Fruit fly (Drosophila melanogaster) whole organism, wandering third instar larva: Measurements from ENCODE around the gene roq.

Source experiments
- CG32264 ChIP-seq: fragments of 200-800 bp; sonication (Bioruptor generic); optimal IDR thresholded peaks from 2 replicates; lab custom pipeline; 2016; ENCODE audit warnings: missing biosample characterization, missing genetic modification characterization
- HLH106 ChIP-seq: fragments of 200-800 bp; optimal IDR thresholded peaks from 3 replicates; lab custom pipeline; 2019; ENCODE audit warnings: missing biosample characterization, mild to moderate bottlenecking, missing genetic modification characterization, moderate library complexity
- Jra ChIP-seq: sonication (Bioruptor generic); optimal IDR thresholded peaks from 2 replicates; lab custom pipeline; 2016; ENCODE audit warnings: missing biosample characterization, missing genetic modification characterization
- foxo ChIP-seq, 2 experiments: fragments of 200-800 bp; sonication (Bioruptor generic); optimal IDR thresholded peaks; 2 replicates in 1 of 2; 3 replicates in 1 of 2; lab custom pipeline; 2016 to 2017; ENCODE audit warnings: missing biosample characterization in 2 of 2, missing genetic modification characterization in 2 of 2
- h ChIP-seq: fragments of 200-800 bp; sonication (Bioruptor generic); optimal IDR thresholded peaks from 3 replicates; lab custom pipeline; 2016; ENCODE audit warnings: missing biosample characterization, mild to moderate bottlenecking, missing genetic modification characterization
- usp ChIP-seq: fragments of >200 bp; optimal IDR thresholded peaks from 2 replicates; lab custom pipeline; 2017; ENCODE audit warnings: missing biosample characterization, missing genetic modification characterization

DNA sequence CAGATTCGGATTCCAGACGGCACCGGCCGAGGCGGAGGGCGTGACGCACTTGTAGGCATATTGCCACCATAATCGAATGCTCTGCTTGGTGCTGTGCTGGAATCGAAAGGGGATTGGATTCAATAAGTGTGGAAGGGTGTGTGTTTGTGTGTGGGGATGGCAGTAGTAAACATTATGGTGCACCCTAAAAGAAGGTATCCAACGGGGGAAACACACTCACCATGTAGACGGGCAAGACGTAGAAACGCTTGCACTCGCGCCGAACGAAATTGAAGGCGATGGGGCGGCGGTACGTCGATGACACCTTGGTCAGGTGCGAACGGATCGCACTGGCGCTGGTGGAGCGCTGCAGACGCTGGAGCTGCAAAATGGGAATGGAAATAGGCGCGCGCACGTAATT, 12.9 kb upstream of the roq start:
- TF ChIP-seq Jra = no peak
- no peak for TF ChIP-seq HLH106 (tag; lab: Kevin White, UChicago)
- no peak for TF ChIP-seq usp (GFP tag; lab: Kevin White, UChicago)
- no peak for TF ChIP-seq CG32264 (GFP tag; lab: Kevin White, UChicago)
- no peak for TF ChIP-seq h (GFP tag; lab: Kevin White, UChicago)
- TF ChIP-seq foxo (GFP tag; optimal IDR thresholded peaks at IDR 0.05; lab: Kevin White, UChicago) = no peak
